Worm (Caenorhabditis elegans): ENCODE data around the gene lin-3.

lin-3 gene

ce11 chrIV:11068314-11068713 is 14.2 kb downstream of the lin-3 start (continued):
- TF ChIP-seq eyg-1 (tag; optimal IDR thresholded peaks at IDR 0.05): no peak
- no peak for TF ChIP-seq unc-3 (GFP tag; conservative IDR thresholded peaks at IDR 0.05)
- TF ChIP-seq unc-3 (tag; optimal IDR thresholded peaks at IDR 0.05): no peak
- no peak for TF ChIP-seq mec-3 (tag; optimal IDR thresholded peaks at IDR 0.05; ENCODE audit: borderline replicate concordance)
- TF ChIP-seq unc-55 (GFP tag; optimal IDR thresholded peaks at IDR 0.05): peak; percentile 100
- TF ChIP-seq elt-2 (tag; optimal IDR thresholded peaks at IDR 0.05): no peak

ce11 chrIV:11070895-11071294 is 16.8 kb downstream of the lin-3 start:
- peak; percentile 46 for TF ChIP-seq lin-11 (tag; optimal IDR thresholded peaks at IDR 0.05)
- TF ChIP-seq hlh-13 (GFP tag; optimal IDR thresholded peaks at IDR 0.05): peak; percentile 72
- peak; percentile 30 for TF ChIP-seq npax-4 (tag; optimal IDR thresholded peaks at IDR 0.05)
- peak; percentile 70 for TF ChIP-seq dmd-4 (tag; optimal IDR thresholded peaks at IDR 0.05; ENCODE audit: borderline replicate concordance)
- peak; percentile 29 for TF ChIP-seq ztf-16 (tag; optimal IDR thresholded peaks at IDR 0.05)
- TF ChIP-seq madf-2 (tag; optimal IDR thresholded peaks at IDR 0.05): peak; percentile 57
- TF ChIP-seq che-1 (tag; optimal IDR thresholded peaks at IDR 0.05): peak; percentile 45
- TF ChIP-seq pat-9 (tag; optimal IDR thresholded peaks at IDR 0.05): peak; percentile 42

ce11 chrIV:11078482-11078881 is 24.4 kb downstream of the lin-3 start, which contains the start of gene Y5F2A.4:
Gene Y5F2A.4, minus strand, starts transcription at chrIV:11078582.
- TF ChIP-seq tbx-2 (tag; optimal IDR thresholded peaks at IDR 0.05) (no peak), elt-2 (tag; optimal IDR thresholded peaks at IDR 0.05) (no peak), ets-4 (tag; optimal IDR thresholded peaks at IDR 0.05) (no peak), ceh-22 (tag; optimal IDR thresholded peaks at IDR 0.05) (no peak), nfya-1 (tag; optimal IDR thresholded peaks at IDR 0.05) (no peak), unc-55 (GFP tag; optimal IDR thresholded peaks at IDR 0.05) (no peak), syd-9 (tag; optimal IDR thresholded peaks at IDR 0.05) (no peak), rnt-1 (tag; optimal IDR thresholded peaks at IDR 0.05) (no peak), ceh-48 (tag; optimal IDR thresholded peaks at IDR 0.05) (no peak), tbx-7 (tag; optimal IDR thresholded peaks at IDR 0.05) (no peak), ceh-24 (tag; optimal IDR thresholded peaks at IDR 0.05) (no peak), ceh-6 (GFP tag; optimal IDR thresholded peaks at IDR 0.05) (no peak), ceh-2 (tag; optimal IDR thresholded peaks at IDR 0.05) (no peak)

- TF ChIP-seq elt-2 (tag; optimal IDR thresholded peaks at IDR 0.05): no peak
- TF ChIP-seq ama-1 (optimal IDR thresholded peaks at IDR 0.05): peak; percentile 26
- no peak for TF ChIP-seq ceh-45 (GFP tag; IDR thresholded peaks at IDR 0.05)
- no peak for TF ChIP-seq unc-55 (GFP tag; optimal IDR thresholded peaks at IDR 0.05)
- TF ChIP-seq fkh-6 (tag; optimal IDR thresholded peaks at IDR 0.05): no peak
Measured at ce11 chrIV:11080823-11081285, 26.7 kb downstream of the lin-3 start, which contains the start of gene atg-7. Gene atg-7, minus strand, starts transcription at chrIV:11081055.

- no peak for TF ChIP-seq ceh-6 (GFP tag; optimal IDR thresholded peaks at IDR 0.05)
- no peak for TF ChIP-seq ceh-14 (tag; optimal IDR thresholded peaks at IDR 0.05)
- TF ChIP-seq C38D4.7 (GFP tag; optimal IDR thresholded peaks at IDR 0.05): no peak
- no peak for TF ChIP-seq ceh-22 (tag; optimal IDR thresholded peaks at IDR 0.05)
- TF ChIP-seq ceh-45 (GFP tag; IDR thresholded peaks at IDR 0.05): no peak
- TF ChIP-seq ceh-19 (GFP tag; optimal IDR thresholded peaks at IDR 0.05): no peak
- TF ChIP-seq ceh-48 (tag; optimal IDR thresholded peaks at IDR 0.05): no peak
- no peak for TF ChIP-seq ceh-30 (tag; optimal IDR thresholded peaks at IDR 0.05)
- no peak for TF ChIP-seq eyg-1 (tag; optimal IDR thresholded peaks at IDR 0.05)
- TF ChIP-seq dmd-4 (tag; optimal IDR thresholded peaks at IDR 0.05; ENCODE audit: borderline replicate concordance): no peak
- no peak for TF ChIP-seq ahr-1 (tag; optimal IDR thresholded peaks at IDR 0.05)
- no peak for TF ChIP-seq pha-4 (tag; optimal IDR thresholded peaks at IDR 0.05)
Measured at ce11 chrIV:11082153-11082552, 28.0 kb downstream of the lin-3 start, which contains the start of gene let-70. Gene let-70, minus strand, starts transcription at chrIV:11082253.
